Fruit fly (Drosophila melanogaster): ENCODE results near the gene CG3226.

The CG3226 gene

DNA sequence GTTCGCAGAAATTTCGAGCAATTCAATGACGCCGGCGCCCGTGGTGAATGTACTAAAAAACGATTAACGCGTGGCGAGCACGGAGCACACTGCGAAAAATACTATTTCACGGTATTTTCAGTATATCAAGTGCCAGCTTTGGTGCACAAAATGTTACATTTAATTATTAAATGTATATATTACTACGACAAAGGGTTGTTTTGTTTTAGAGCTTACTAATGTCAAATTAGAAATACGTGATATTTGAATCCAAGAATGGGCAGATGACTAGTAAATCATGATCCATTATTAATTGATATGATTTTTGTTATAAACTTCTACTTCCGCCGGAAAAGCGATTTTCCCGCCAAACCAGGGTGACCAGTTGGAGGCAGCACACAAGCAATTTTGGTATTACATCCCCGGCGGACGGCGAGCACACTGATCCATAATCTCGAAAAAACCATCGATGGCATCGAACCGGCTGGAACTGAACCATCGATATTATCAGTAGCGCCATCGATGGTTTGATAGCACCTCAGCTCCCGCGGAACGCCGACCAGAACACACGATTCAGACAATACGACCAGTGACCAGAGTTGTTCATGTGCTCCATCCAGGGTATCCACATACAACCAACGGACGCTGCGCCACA, at the start of gene CG3226, which contains the start of gene Cdc7 (continued):
- TF ChIP-seq ase (GFP tag; IDR thresholded peaks at IDR 0.05), result no peak
- TF ChIP-seq Fer3 (tag; optimal IDR thresholded peaks at IDR 0.05), result peak; percentile 75
- TF ChIP-seq CG2678 (tag; optimal IDR thresholded peaks at IDR 0.05), result peak; percentile 68
- no peak for TF ChIP-seq Dfd (GFP tag; optimal IDR thresholded peaks at IDR 0.05)
- TF ChIP-seq dm (GFP tag; optimal IDR thresholded peaks at IDR 0.05), result peak; percentile 35
- peak; percentile 72 for TF ChIP-seq tna (GFP tag; IDR thresholded peaks at IDR 0.05; ENCODE audit: partially characterized antibody)
- TF ChIP-seq CG32532 (GFP tag; IDR thresholded peaks at IDR 0.05), result peak; percentile 71
- peak; percentile 75 for TF ChIP-seq Lhr (GFP tag; optimal IDR thresholded peaks at IDR 0.05)
- 0 out of 2 replicates have a peak, but pooled peaks have one; percentile 26 for TF ChIP-seq CG4730 (GFP tag; IDR thresholded peaks at IDR 0.05)
- peak; percentile 86 for TF ChIP-seq CG9797 (GFP tag; optimal IDR thresholded peaks at IDR 0.05)
- TF ChIP-seq CrebB (tag; optimal IDR thresholded peaks at IDR 0.05), result peak; percentile 72
- no peak for TF ChIP-seq tx (GFP tag; optimal IDR thresholded peaks at IDR 0.05)
- TF ChIP-seq CG10366 (GFP tag; IDR thresholded peaks at IDR 0.05), result peak; percentile 25; the same call in 1 of the 2 replicates
- TF ChIP-seq CG14710 (tag; optimal IDR thresholded peaks at IDR 0.05), result peak; percentile 93
- TF ChIP-seq CG7357 (GFP tag; IDR thresholded peaks at IDR 0.05), result no peak
- no peak for TF ChIP-seq gt (GFP tag; IDR thresholded peaks at IDR 0.05)
- TF ChIP-seq CG3847 (GFP tag; IDR thresholded peaks at IDR 0.05), result peak; percentile 57; the same call in 1 of the 2 replicates
- TF ChIP-seq CG18011 (GFP tag; optimal IDR thresholded peaks at IDR 0.05), result peak; percentile 54
- peak; percentile 16 for TF ChIP-seq CG18476 (GFP tag; optimal IDR thresholded peaks at IDR 0.05)
- TF ChIP-seq CG17361 (GFP tag; IDR thresholded peaks at IDR 0.05), result peak; percentile 81
- peak; percentile 59 for TF ChIP-seq CG9932 (GFP tag; IDR thresholded peaks at IDR 0.05)
- peak; percentile 53 for TF ChIP-seq nom (GFP tag; optimal IDR thresholded peaks at IDR 0.05)
- peak; percentile 79 for TF ChIP-seq CG12071 (GFP tag; optimal IDR thresholded peaks at IDR 0.05)
- no peak for TF ChIP-seq dan (GFP tag; IDR thresholded peaks at IDR 0.05)
- 0 out of 3 replicates have a peak, but pooled peaks have one; percentile 36 for TF ChIP-seq otp (GFP tag; IDR thresholded peaks at IDR 0.05)
- TF ChIP-seq CG10431 (GFP tag; optimal IDR thresholded peaks at IDR 0.05), result peak; percentile 73
- peak; percentile 51 for TF ChIP-seq tio (GFP tag; optimal IDR thresholded peaks at IDR 0.05)
- TF ChIP-seq CG10267 (tag; optimal IDR thresholded peaks at IDR 0.05), result peak; percentile 75
- TF ChIP-seq crp (GFP tag; optimal IDR thresholded peaks at IDR 0.05), result peak in 1 of 2 experiments; percentile 48
- peak; percentile 68 for TF ChIP-seq zfh1 (GFP tag; IDR thresholded peaks at IDR 0.05)
- peak; percentile 47 for TF ChIP-seq kah (GFP tag; optimal IDR thresholded peaks at IDR 0.05)
- TF ChIP-seq Atf-2 (GFP tag; optimal IDR thresholded peaks at IDR 0.05), result no peak
- peak; percentile 87 for TF ChIP-seq NfI (GFP tag; optimal IDR thresholded peaks at IDR 0.05)
- TF ChIP-seq CG8359 (GFP tag; optimal IDR thresholded peaks at IDR 0.05; ENCODE audit: borderline replicate concordance), result peak; percentile 58
- peak; percentile 76 for TF ChIP-seq CG13287 (GFP tag; IDR thresholded peaks at IDR 0.05; ENCODE audit: partially characterized antibody)
- peak; percentile 41 for TF ChIP-seq D19A (tag; optimal IDR thresholded peaks at IDR 0.05)
- peak; percentile 47 for TF ChIP-seq ac (GFP tag; optimal IDR thresholded peaks at IDR 0.05)
- TF ChIP-seq Dad (GFP tag; optimal IDR thresholded peaks at IDR 0.05), result peak; percentile 43
- peak; percentile 65 for TF ChIP-seq CG11504 (tag; optimal IDR thresholded peaks at IDR 0.05)
- TF ChIP-seq Oli (tag; optimal IDR thresholded peaks at IDR 0.05), result peak; percentile 53
- no peak for TF ChIP-seq CG11560 (tag; IDR thresholded peaks at IDR 0.05)
- TF ChIP-seq Dip3 (GFP tag; optimal IDR thresholded peaks at IDR 0.05), result peak; percentile 28
- peak; percentile 81 for TF ChIP-seq pzg (GFP tag; optimal IDR thresholded peaks at IDR 0.05)
- TF ChIP-seq onecut (GFP tag; IDR thresholded peaks at IDR 0.05), result peak; percentile 75
- peak; percentile 59 for TF ChIP-seq CG6683 (GFP tag; optimal IDR thresholded peaks at IDR 0.05)
- no peak for TF ChIP-seq sd (tag; optimal IDR thresholded peaks at IDR 0.05)
- peak; percentile 10 for TF ChIP-seq TFAM (GFP tag; optimal IDR thresholded peaks at IDR 0.05)
- TF ChIP-seq Tbp (GFP tag; optimal IDR thresholded peaks at IDR 0.05), result no peak
- 0 out of 3 replicates have a peak, but pooled peaks have one; percentile 35 for TF ChIP-seq gce (GFP tag; IDR thresholded peaks at IDR 0.05)

Data from whole organism, embryonic.